Fruit fly (Drosophila melanogaster): ENCODE results near the gene HP4.
A peak's percentile ranks its signal among the peaks of the same experiment; 100 is the strongest.

The HP4 gene

dm6 chr3L:7949778-7950177 is 26.2 kb downstream of the HP4 start:
- no peak for TF ChIP-seq dl (GFP tag; optimal IDR thresholded peaks at IDR 0.05; ENCODE audit: insufficient read depth in 1 of 2, partially characterized antibody in 2 of 2)
- TF ChIP-seq Vsx2 (GFP tag; optimal IDR thresholded peaks at IDR 0.05; ENCODE audit: partially characterized antibody) = peak; percentile 81

- no peak for TF ChIP-seq Sp1 (GFP tag; optimal IDR thresholded peaks at IDR 0.05)
- TF ChIP-seq rgr (GFP tag; optimal IDR thresholded peaks at IDR 0.05) = no peak
- peak; percentile 53 for TF ChIP-seq Vsx2 (GFP tag; optimal IDR thresholded peaks at IDR 0.05; ENCODE audit: partially characterized antibody)
- no peak for TF ChIP-seq psq (GFP tag; optimal IDR thresholded peaks at IDR 0.05)
- TF ChIP-seq Hr78 (GFP tag; optimal IDR thresholded peaks at IDR 0.05) = no peak
- no peak for TF ChIP-seq pan (optimal IDR thresholded peaks at IDR 0.05)
- no peak for TF ChIP-seq OdsH (GFP tag; optimal IDR thresholded peaks at IDR 0.05)
- TF ChIP-seq Dfd (GFP tag; optimal IDR thresholded peaks at IDR 0.05) = no peak
- TF ChIP-seq Dif (GFP tag; optimal IDR thresholded peaks at IDR 0.05; ENCODE audit: partially characterized antibody) = peak; percentile 54
- TF ChIP-seq h (GFP tag; optimal IDR thresholded peaks at IDR 0.05) = peak; percentile 39
- TF ChIP-seq brk (GFP tag; optimal IDR thresholded peaks at IDR 0.05) = no peak
- TF ChIP-seq fru (GFP tag; optimal IDR thresholded peaks at IDR 0.05) = peak; percentile 9
- peak in 1 of 2 experiments; percentile 59 for TF ChIP-seq dl (GFP tag; optimal IDR thresholded peaks at IDR 0.05; ENCODE audit: insufficient read depth in 1 of 2, partially characterized antibody in 2 of 2)
- TF ChIP-seq woc (GFP tag; optimal IDR thresholded peaks at IDR 0.05) = no peak
- no peak for TF ChIP-seq dmrt93B (GFP tag; optimal IDR thresholded peaks at IDR 0.05)
Measured at dm6 chr3L:7947880-7948286, 28.1 kb downstream of the HP4 start, which contains the start of gene exex. exex (plus strand) TSS chr3L:7948186.

dm6 chr3L:7946222-7946621 is 29.7 kb downstream of the HP4 start, which contains the start of gene CG43880:
CG43880 (minus strand) TSS chr3L:7946322.
- TF ChIP-seq h (GFP tag; optimal IDR thresholded peaks at IDR 0.05) = no peak
- no peak for TF ChIP-seq pan (optimal IDR thresholded peaks at IDR 0.05)
- no peak for TF ChIP-seq OdsH (GFP tag; optimal IDR thresholded peaks at IDR 0.05)
- TF ChIP-seq Jra (GFP tag; optimal IDR thresholded peaks at IDR 0.05) = no peak
- TF ChIP-seq Hr83 (GFP tag; optimal IDR thresholded peaks at IDR 0.05; ENCODE audit: poor library complexity, severe bottlenecking) = no peak
- no peak for TF ChIP-seq HLH106 (tag; optimal IDR thresholded peaks at IDR 0.05)
- TF ChIP-seq usp (GFP tag; optimal IDR thresholded peaks at IDR 0.05) = no peak
- TF ChIP-seq foxo (GFP tag; optimal IDR thresholded peaks at IDR 0.05) = no peak
- TF ChIP-seq sage (GFP tag; optimal IDR thresholded peaks at IDR 0.05) = no peak
- TF ChIP-seq br (GFP tag; optimal IDR thresholded peaks at IDR 0.05) = no peak
- TF ChIP-seq Abd-B (GFP tag; optimal IDR thresholded peaks at IDR 0.05) = no peak

dm6 chr3L:7943950-7944349 is 32.0 kb downstream of the HP4 start:
- TF ChIP-seq Rel (GFP tag; optimal IDR thresholded peaks at IDR 0.05) = no peak
- TF ChIP-seq Rel (tag; optimal IDR thresholded peaks at IDR 0.05) = no peak
- TF ChIP-seq foxo (GFP tag; optimal IDR thresholded peaks at IDR 0.05) = no peak
- TF ChIP-seq Hr83 (GFP tag; optimal IDR thresholded peaks at IDR 0.05; ENCODE audit: poor library complexity, severe bottlenecking) = no peak
- no peak for TF ChIP-seq Myc (optimal IDR thresholded peaks at IDR 0.05)
- no peak for TF ChIP-seq HLH106 (tag; optimal IDR thresholded peaks at IDR 0.05)

- TF ChIP-seq GATAd (GFP tag; optimal IDR thresholded peaks at IDR 0.05) (no peak), lola (GFP tag; optimal IDR thresholded peaks at IDR 0.05) (no peak), Sp1 (GFP tag; optimal IDR thresholded peaks at IDR 0.05) (no peak), dl (GFP tag; optimal IDR thresholded peaks at IDR 0.05; ENCODE audit: insufficient read depth in 1 of 2, partially characterized antibody in 2 of 2) (no peak), psq (GFP tag; optimal IDR thresholded peaks at IDR 0.05) (peak; percentile 29), dsf (GFP tag; optimal IDR thresholded peaks at IDR 0.05; ENCODE audit: borderline replicate concordance) (no peak), Jra (GFP tag; optimal IDR thresholded peaks at IDR 0.05) (no peak), jim (GFP tag; optimal IDR thresholded peaks at IDR 0.05) (no peak), dmrt93B (GFP tag; optimal IDR thresholded peaks at IDR 0.05) (peak; percentile 4), br (GFP tag; optimal IDR thresholded peaks at IDR 0.05) (no peak)
Measured at dm6 chr3L:7943046-7943445, 32.9 kb downstream of the HP4 start.

dm6 chr3L:7942403-7942952 is 33.5 kb downstream of the HP4 start:
- TF ChIP-seq Dif (GFP tag; optimal IDR thresholded peaks at IDR 0.05; ENCODE audit: partially characterized antibody) = no peak
- no peak for TF ChIP-seq sv (GFP tag; optimal IDR thresholded peaks at IDR 0.05)
- TF ChIP-seq GATAd (GFP tag; optimal IDR thresholded peaks at IDR 0.05) = no peak
- no peak for TF ChIP-seq CG9705 (GFP tag; optimal IDR thresholded peaks at IDR 0.05)
- no peak for TF ChIP-seq OdsH (GFP tag; optimal IDR thresholded peaks at IDR 0.05)
- TF ChIP-seq tai (GFP tag; optimal IDR thresholded peaks at IDR 0.05) = no peak
- peak; percentile 34 for TF ChIP-seq h (GFP tag; optimal IDR thresholded peaks at IDR 0.05)
- peak; percentile 42 for TF ChIP-seq CrebA (GFP tag; optimal IDR thresholded peaks at IDR 0.05; ENCODE audit: borderline replicate concordance)
- TF ChIP-seq HLH106 (tag; optimal IDR thresholded peaks at IDR 0.05) = no peak
- TF ChIP-seq brk (GFP tag; optimal IDR thresholded peaks at IDR 0.05) = no peak
- TF ChIP-seq Sp1 (GFP tag; optimal IDR thresholded peaks at IDR 0.05) = peak; percentile 20
- TF ChIP-seq pan (optimal IDR thresholded peaks at IDR 0.05) = no peak
- no peak for TF ChIP-seq usp (GFP tag; optimal IDR thresholded peaks at IDR 0.05)
- TF ChIP-seq foxo (GFP tag; optimal IDR thresholded peaks at IDR 0.05) = no peak
- TF ChIP-seq Mio (GFP tag; optimal IDR thresholded peaks at IDR 0.05) = no peak
- no peak for TF ChIP-seq sage (GFP tag; optimal IDR thresholded peaks at IDR 0.05)
- TF ChIP-seq woc (GFP tag; optimal IDR thresholded peaks at IDR 0.05) = no peak
- TF ChIP-seq br (GFP tag; optimal IDR thresholded peaks at IDR 0.05) = no peak

All from whole organism, wandering third instar larva.